Fruit fly (Drosophila melanogaster) Kc167 (cell line): Measurements from ENCODE around the gene Fuca.

ENCODE experiments used
- Myc ChIP-seq: fragments of >200 bp; optimal IDR thresholded peaks from 2 replicates; lab custom pipeline; 2017; ENCODE audit warnings: missing external identifiers
- Sin3A ChIP-seq: fragments of >200 bp; optimal IDR thresholded peaks from 2 replicates; lab custom pipeline; 2018; ENCODE audit warnings: missing external identifiers
- h ChIP-seq: fragments of >200 bp; optimal IDR thresholded peaks from 3 replicates; lab custom pipeline; 2018; ENCODE audit warnings: missing external identifiers
- insv ChIP-seq: fragments of >200 bp; optimal IDR thresholded peaks from 3 replicates; lab custom pipeline; 2018; ENCODE audit warnings: missing external identifiers
- psq ChIP-seq: fragments of >200 bp; optimal IDR thresholded peaks from 2 replicates; lab custom pipeline; 2017; ENCODE audit warnings: missing external identifiers
- ttk ChIP-seq: sonication (Bioruptor generic); optimal IDR thresholded peaks from 2 replicates; lab custom pipeline; 2017; ENCODE audit warnings: missing external identifiers

The Fuca gene

dm6 chr3L:11552996-11553671 lies 30.6 kb upstream of the Fuca start:
- no peak for TF ChIP-seq insv

- TF ChIP-seq Sin3A (no peak), insv (no peak), Myc (lab: Kevin White, UChicago) (no peak), psq (lab: Kevin White, UChicago) (no peak), ttk (no peak)
Measured at dm6 chr3L:11551949-11552348, 29.4 kb upstream of the Fuca start.

- TF ChIP-seq ttk (no peak), Sin3A (no peak), Myc (lab: Kevin White, UChicago) (no peak), h (lab: Kevin White, UChicago) (no peak), psq (lab: Kevin White, UChicago) (no peak), insv (no peak)
Measured at dm6 chr3L:11550359-11551056, 28.0 kb upstream of the Fuca start.

DNA sequence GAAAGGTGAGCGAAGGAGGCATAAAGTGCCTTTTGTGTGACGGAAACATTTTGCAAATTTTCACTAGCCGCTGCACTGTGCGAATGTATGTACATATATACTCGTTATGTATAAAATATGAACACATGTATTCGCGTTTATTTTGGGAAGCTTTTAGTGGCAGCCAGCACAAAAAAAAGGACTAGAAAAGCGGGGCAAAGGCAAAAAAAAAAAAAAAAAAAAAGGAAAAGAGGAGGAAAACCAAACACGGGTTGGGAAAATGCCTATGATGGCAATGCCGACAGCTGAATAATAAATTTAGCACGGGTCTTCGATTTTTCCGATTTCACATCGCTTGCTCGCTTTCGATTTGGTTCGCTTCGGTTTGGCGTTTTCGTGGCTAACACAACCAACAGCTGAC lies 26.9 kb upstream of the Fuca start:
- TF ChIP-seq ttk = no peak
- TF ChIP-seq insv = no peak
- TF ChIP-seq Myc (lab: Kevin White, UChicago) = no peak
- no peak for TF ChIP-seq h (lab: Kevin White, UChicago)
- no peak for TF ChIP-seq Sin3A
- no peak for TF ChIP-seq psq (lab: Kevin White, UChicago)

DNA sequence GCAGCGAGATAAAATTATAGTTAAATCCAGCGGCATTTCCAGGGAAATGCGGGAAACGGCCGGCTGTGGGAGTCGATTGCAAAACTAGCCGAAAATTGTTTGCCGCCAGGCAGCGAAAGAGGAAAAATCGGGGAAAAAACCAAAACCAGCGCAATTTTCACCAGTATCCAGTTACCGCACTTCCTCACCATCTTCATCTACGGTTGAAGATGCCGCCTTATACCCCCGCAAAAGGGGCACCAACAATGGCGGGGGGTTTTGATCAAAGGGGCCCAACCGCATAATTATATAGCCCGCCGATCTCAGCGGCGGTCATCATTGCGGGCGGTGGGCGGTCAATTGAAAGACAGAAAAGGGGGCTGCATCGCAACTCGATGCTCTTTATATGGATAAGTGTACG lies 25.5 kb upstream of the Fuca start:
- TF ChIP-seq ttk = no peak

DNA sequence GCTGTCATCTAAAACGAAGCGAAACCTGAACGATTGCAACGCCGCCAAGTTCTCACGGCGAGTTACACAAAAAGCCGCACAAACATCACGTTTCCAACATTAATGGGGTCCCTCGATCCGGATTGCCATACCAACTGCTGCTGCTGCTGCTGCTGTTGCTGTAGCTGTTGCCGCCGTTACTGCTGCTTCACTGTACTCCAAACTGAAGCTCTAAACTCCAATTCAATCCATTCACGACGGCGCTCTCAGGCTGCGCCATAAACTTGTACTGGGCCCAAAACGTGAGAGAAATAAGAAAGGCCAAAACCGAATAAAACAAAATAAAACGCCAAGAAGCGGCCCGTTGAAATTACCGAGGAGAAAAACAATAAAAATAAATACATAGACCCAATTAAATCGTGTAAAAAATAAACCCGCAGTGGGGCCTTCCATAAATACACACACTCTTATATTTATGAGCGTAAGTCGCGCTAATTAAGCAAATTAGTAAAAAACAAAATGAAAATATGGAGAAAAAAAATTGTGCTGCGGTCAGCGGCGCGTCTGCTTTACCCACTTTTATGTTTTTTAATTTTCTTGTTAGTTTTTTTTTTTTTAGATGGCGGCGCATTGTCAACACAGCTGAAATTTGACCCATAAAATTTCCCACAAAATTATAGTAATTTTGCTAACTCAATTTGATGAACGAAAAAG lies 24.9 kb upstream of the Fuca start:
- TF ChIP-seq Myc (lab: Kevin White, UChicago) (no peak), insv (no peak), ttk (no peak), psq (lab: Kevin White, UChicago) (no peak), Sin3A (no peak), h (lab: Kevin White, UChicago) (no peak)

dm6 chr3L:11543681-11544299 lies 21.3 kb upstream of the Fuca start:
- TF ChIP-seq Myc (lab: Kevin White, UChicago) = no peak
- no peak for TF ChIP-seq h (lab: Kevin White, UChicago)
- no peak for TF ChIP-seq insv
- TF ChIP-seq ttk = no peak
- TF ChIP-seq Sin3A = no peak
- TF ChIP-seq psq (lab: Kevin White, UChicago) = no peak

dm6 chr3L:11542948-11543347 lies 20.4 kb upstream of the Fuca start:
- TF ChIP-seq h (lab: Kevin White, UChicago) (no peak), ttk (no peak)

- TF ChIP-seq Myc (lab: Kevin White, UChicago) (no peak), Sin3A (no peak), insv (no peak), psq (lab: Kevin White, UChicago) (no peak), ttk (no peak), h (lab: Kevin White, UChicago) (no peak)
Measured at dm6 chr3L:11542437-11542836, 19.9 kb upstream of the Fuca start.

dm6 chr3L:11540330-11540702 lies 17.8 kb upstream of the Fuca start:
- TF ChIP-seq h (lab: Kevin White, UChicago) (no peak), Myc (lab: Kevin White, UChicago) (no peak), Sin3A (no peak)

DNA sequence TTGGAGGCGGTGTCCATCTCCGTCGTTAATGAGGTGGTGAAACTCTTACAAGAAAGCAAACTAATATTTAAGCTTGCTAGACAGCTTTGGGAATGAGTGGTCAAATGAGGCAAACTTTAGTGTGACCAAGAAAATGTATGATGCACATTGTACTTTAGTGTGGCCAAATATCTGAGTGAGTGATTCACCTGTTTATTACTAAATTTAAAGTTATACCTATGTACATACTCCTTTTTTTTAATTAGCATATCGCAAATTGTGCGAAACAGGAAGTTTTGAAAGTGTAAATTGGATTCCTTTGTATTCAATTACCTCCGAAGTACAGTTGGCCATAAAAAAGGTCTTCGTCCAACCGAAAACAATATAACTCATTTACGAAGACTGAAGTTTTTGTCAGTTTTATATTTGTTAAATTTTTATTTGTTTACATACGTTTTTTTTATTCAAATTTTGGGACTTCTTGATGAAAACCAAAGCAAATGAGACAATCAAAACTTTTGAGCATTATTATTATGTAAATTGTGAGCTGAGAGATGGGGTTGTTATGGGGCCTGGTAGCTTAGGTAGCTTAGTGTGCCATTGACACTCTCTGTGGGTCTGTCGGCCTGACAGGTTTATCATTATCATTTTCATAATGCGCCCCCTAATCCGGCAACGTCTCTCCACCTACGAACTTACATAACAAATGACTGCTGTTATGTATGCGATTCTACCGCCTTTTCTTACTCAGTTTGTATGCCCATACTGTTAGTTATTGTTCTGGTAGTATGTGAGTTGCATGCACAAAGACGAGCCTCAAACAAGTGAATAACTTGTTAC lies 17.2 kb upstream of the Fuca start:
- no peak for TF ChIP-seq ttk
- TF ChIP-seq insv = no peak
- no peak for TF ChIP-seq psq (lab: Kevin White, UChicago)
- no peak for TF ChIP-seq h (lab: Kevin White, UChicago)
- no peak for TF ChIP-seq Myc (lab: Kevin White, UChicago)
- no peak for TF ChIP-seq Sin3A

DNA sequence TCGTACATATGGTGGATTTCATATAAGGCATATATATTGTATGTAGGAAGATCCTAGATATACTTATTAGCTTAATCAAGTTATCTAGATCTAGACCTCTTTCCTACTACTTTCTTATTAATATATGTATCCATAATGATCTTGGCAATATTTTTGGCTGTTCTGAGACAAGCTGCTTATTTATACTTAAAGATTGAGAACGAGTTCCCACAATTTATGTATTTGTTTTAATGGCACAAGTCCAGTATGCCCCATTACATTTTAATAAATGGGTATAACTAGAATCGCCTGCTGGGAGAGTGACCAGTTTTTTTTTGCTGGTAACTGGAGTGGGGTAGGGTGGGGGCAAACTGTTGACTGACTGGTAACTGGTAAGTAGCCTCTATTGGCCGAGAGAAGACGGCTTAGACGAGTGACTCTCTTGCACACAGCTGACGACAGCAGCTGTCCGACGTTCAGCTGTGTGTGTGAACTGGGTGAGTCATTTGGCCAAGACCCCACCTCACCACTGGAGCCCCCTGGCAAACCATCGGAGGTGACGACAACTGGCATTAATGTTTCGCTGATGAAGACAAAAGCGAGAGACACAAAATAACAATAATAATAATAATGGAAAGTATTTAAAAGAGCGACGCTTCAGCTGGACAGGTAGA lies 14.4 kb upstream of the Fuca start:
- TF ChIP-seq h (lab: Kevin White, UChicago) (no peak), ttk (no peak), Sin3A (no peak)
